Worm (Caenorhabditis elegans) whole organism, L1 larva: ENCODE results near the gene his-7.

Experiments used
- ceh-63 ChIP-seq: fragments of 200-800 bp; sonication (Bioruptor generic); optimal IDR thresholded peaks from 2 replicates; lab custom pipeline; 2018; ENCODE audit warnings: mild to moderate bottlenecking, missing genetic modification characterization, missing compliant biosample characterization
- ceh-88 ChIP-seq: fragments of 200-800 bp; sonication (Bioruptor generic); IDR thresholded peaks from 2 replicates; pipeline ENCODE4 v1.3.6; 2022; ENCODE audit warnings: missing genetic modification characterization, missing compliant biosample characterization
- dsc-1 ChIP-seq: sonication (generic microtip); optimal IDR thresholded peaks from 2 replicates; lab custom pipeline; 2016; ENCODE audit warnings: mild to moderate bottlenecking, missing genetic modification characterization, missing compliant biosample characterization
- efl-3 ChIP-seq: fragments of 200-800 bp; sonication (Bioruptor generic); optimal IDR thresholded peaks from 2 replicates; lab custom pipeline; 2018; ENCODE audit warnings: mild to moderate bottlenecking, missing genetic modification characterization, missing compliant biosample characterization
- elt-2 ChIP-seq: sonication (generic microtip); optimal IDR thresholded peaks from 2 replicates; lab custom pipeline; 2016; ENCODE audit warnings: missing genetic modification characterization, mild to moderate bottlenecking, inconsistent platforms, missing compliant biosample characterization, missing genetic modification reagents
- elt-3 ChIP-seq, 6 experiments: fragments of 150-350 bp in 1 of 6; sonication (generic microtip); optimal IDR thresholded peaks; 2 replicates each; lab custom pipeline; 2017 to 2018; ENCODE audit warnings: missing biosample characterization in 6 of 6, missing genetic modification characterization in 6 of 6, inconsistent platforms in 1 of 6
- ets-5 ChIP-seq: fragments of 200-800 bp; sonication (Bioruptor generic); IDR thresholded peaks from 2 replicates; pipeline ENCODE4 v1.3.6; 2022; ENCODE audit warnings: missing genetic modification characterization, missing compliant biosample characterization
- fkh-8 ChIP-seq: sonication (generic microtip); optimal IDR thresholded peaks from 2 replicates; lab custom pipeline; 2016; ENCODE audit warnings: mild to moderate bottlenecking, missing genetic modification characterization, missing compliant biosample characterization
- grh-1 ChIP-seq: fragments of 200-800 bp; sonication (Bioruptor generic); IDR thresholded peaks from 2 replicates; pipeline ENCODE4 v1.3.6; 2022; ENCODE audit warnings: missing genetic modification reagents, missing genetic modification characterization, missing compliant biosample characterization
- hpl-2 ChIP-seq: fragments of 150-350 bp; optimal IDR thresholded peaks from 2 replicates; lab custom pipeline; 2014; ENCODE audit warnings: missing biosample characterization, missing genetic modification reagents, missing genetic modification characterization
- isw-1 ChIP-seq: fragments of 200-800 bp; sonication (Bioruptor generic); IDR thresholded peaks from 2 replicates; pipeline ENCODE4 v1.3.6; 2022; ENCODE audit warnings: missing genetic modification characterization, missing compliant biosample characterization
- lin-14 ChIP-seq: fragments of 200-800 bp; sonication (Bioruptor generic); optimal IDR thresholded peaks from 2 replicates; lab custom pipeline; 2018; ENCODE audit warnings: mild to moderate bottlenecking, missing genetic modification characterization, moderate library complexity, missing compliant biosample characterization
- nhr-11 ChIP-seq: fragments of 150-350 bp; optimal IDR thresholded peaks from 2 replicates; lab custom pipeline; 2014; ENCODE audit warnings: missing biosample characterization, missing genetic modification characterization
- nhr-19 ChIP-seq: fragments of 200-800 bp; sonication (Bioruptor generic); conservative IDR thresholded peaks from 2 replicates; pipeline ENCODE4 v1.3.6; 2022; ENCODE audit warnings: missing genetic modification characterization, missing compliant biosample characterization
- nhr-20 ChIP-seq: sonication (generic microtip); optimal IDR thresholded peaks from 2 replicates; lab custom pipeline; 2016; ENCODE audit warnings: mild to moderate bottlenecking, missing genetic modification characterization, missing compliant biosample characterization
- nhr-47 ChIP-seq: sonication (generic microtip); optimal IDR thresholded peaks from 2 replicates; lab custom pipeline; 2016; ENCODE audit warnings: mild to moderate bottlenecking, missing genetic modification characterization, moderate library complexity, missing compliant biosample characterization
- nhr-71 ChIP-seq: sonication (generic microtip); optimal IDR thresholded peaks from 2 replicates; lab custom pipeline; 2016; ENCODE audit warnings: mild to moderate bottlenecking, missing genetic modification characterization, moderate library complexity, missing compliant biosample characterization
- nhr-84 ChIP-seq: sonication (generic microtip); optimal IDR thresholded peaks from 2 replicates; lab custom pipeline; 2017; ENCODE audit warnings: missing biosample characterization, missing genetic modification characterization
- nhr-85 ChIP-seq: sonication (generic microtip); peaks from one replicate; lab custom pipeline; 2016; ENCODE audit warnings: missing genetic modification characterization, inconsistent platforms, missing compliant biosample characterization
- nhr-90 ChIP-seq: sonication (generic microtip); optimal IDR thresholded peaks from 2 replicates; lab custom pipeline; 2016; ENCODE audit warnings: mild to moderate bottlenecking, missing genetic modification characterization, missing compliant biosample characterization; ENCODE audit not compliant: poor library complexity
- rnt-1 ChIP-seq: sonication (generic microtip); optimal IDR thresholded peaks from 2 replicates; lab custom pipeline; 2016; ENCODE audit warnings: mild to moderate bottlenecking, missing genetic modification characterization, moderate library complexity, missing compliant biosample characterization
- skn-1 ChIP-seq: fragments of 150-350 bp; optimal IDR thresholded peaks from 2 replicates; lab custom pipeline; 2014; ENCODE audit warnings: missing biosample characterization, missing genetic modification characterization
- snu-23 ChIP-seq: sonication (generic microtip); optimal IDR thresholded peaks from 2 replicates; lab custom pipeline; 2016; ENCODE audit warnings: missing genetic modification characterization, missing compliant biosample characterization
- sox-4 ChIP-seq: sonication (generic microtip); optimal IDR thresholded peaks from 2 replicates; lab custom pipeline; 2016; ENCODE audit warnings: missing genetic modification characterization, missing compliant biosample characterization
- sptf-1 ChIP-seq: fragments of 150-350 bp; optimal IDR thresholded peaks from 2 replicates; lab custom pipeline; 2014; ENCODE audit warnings: missing biosample characterization, missing genetic modification characterization
- swsn-7 ChIP-seq: sonication (generic microtip); optimal IDR thresholded peaks from 2 replicates; lab custom pipeline; 2016; ENCODE audit warnings: missing genetic modification characterization, missing compliant biosample characterization
- xbp-1 ChIP-seq: sonication (generic microtip); optimal IDR thresholded peaks from 2 replicates; lab custom pipeline; 2016; ENCODE audit warnings: missing genetic modification characterization, missing compliant biosample characterization
- ztf-11 ChIP-seq, 2 experiments: sonication (generic microtip); optimal IDR thresholded peaks; 2 replicates each; lab custom pipeline; 2016 to 2017; ENCODE audit warnings: missing genetic modification characterization in 2 of 2, missing biosample characterization in 1 of 2, missing compliant biosample characterization in 1 of 2
- ztf-4 ChIP-seq: fragments of 150-350 bp; optimal IDR thresholded peaks from 2 replicates; lab custom pipeline; 2014; ENCODE audit warnings: missing biosample characterization, missing genetic modification characterization

The his-7 gene

DNA sequence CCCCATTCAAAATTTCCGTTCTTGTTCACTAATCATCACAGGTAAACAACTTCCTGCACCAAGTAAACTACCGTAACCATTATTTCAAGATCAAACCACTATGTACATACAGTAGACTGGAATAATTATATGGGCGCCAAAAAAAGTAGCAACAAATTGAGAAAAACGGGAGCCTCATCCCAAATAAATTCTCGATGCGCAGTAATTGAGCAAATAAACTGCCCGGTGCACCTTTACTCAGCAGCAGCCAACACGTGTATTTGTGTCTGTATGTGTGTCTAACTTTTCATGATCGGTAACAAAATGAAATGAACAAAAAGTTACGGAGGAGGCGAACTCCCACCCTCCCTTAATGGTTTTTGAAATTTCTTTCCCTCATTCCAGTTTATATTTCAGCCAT lies 4.0 kb upstream of the his-7 start, which contains the start of gene otpl-5:
Gene otpl-5, plus strand, starts transcription at position 301 of the 400 bp plus-strand sequence.
- TF ChIP-seq nhr-11 (tag; lab: Kevin White, UChicago) (no peak), hpl-2 (GFP tag; lab: Kevin White, UChicago) (no peak), dsc-1 (tag; lab: Kevin White, UChicago) (no peak), sptf-1 (tag; lab: Kevin White, UChicago) (no peak), sox-4 (tag; lab: Kevin White, UChicago) (no peak), ceh-63 (no peak), swsn-7 (tag; lab: Kevin White, UChicago) (no peak), grh-1 (GFP tag; lab: Robert Waterston, UW) (no peak), ets-5 (GFP tag; lab: Robert Waterston, UW) (no peak), nhr-47 (tag; lab: Kevin White, UChicago) (no peak), skn-1 (tag; lab: Kevin White, UChicago) (no peak), efl-3 (GFP tag; lab: Kevin White, UChicago) (no peak), nhr-84 (tag; lab: Kevin White, UChicago) (no peak), ztf-4 (tag; lab: Kevin White, UChicago) (no peak)
- TF ChIP-seq, all 84 proteins: peak for 0

DNA sequence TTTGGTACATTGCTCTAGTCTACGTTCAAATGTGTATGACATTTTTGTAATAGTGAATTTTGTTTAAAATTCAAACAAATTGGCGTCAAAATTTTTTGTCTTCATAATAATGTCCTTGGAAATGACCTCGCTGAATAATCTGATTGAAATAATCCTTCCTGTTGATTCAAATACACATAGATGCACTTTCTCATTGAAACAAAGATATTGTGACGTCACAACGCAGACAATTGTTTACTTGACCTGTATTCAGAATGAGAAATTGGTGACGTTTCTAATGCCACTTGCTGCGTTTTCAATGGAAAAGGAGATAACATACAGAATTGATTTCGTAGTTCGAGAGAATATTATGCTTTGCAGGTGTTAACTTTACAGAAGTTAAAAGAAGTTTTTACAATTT lies 737 bp downstream of the his-7 start:
- TF ChIP-seq nhr-85: peak; percentile 87
- no peak for TF ChIP-seq xbp-1 (tag; lab: Kevin White, UChicago)

DNA sequence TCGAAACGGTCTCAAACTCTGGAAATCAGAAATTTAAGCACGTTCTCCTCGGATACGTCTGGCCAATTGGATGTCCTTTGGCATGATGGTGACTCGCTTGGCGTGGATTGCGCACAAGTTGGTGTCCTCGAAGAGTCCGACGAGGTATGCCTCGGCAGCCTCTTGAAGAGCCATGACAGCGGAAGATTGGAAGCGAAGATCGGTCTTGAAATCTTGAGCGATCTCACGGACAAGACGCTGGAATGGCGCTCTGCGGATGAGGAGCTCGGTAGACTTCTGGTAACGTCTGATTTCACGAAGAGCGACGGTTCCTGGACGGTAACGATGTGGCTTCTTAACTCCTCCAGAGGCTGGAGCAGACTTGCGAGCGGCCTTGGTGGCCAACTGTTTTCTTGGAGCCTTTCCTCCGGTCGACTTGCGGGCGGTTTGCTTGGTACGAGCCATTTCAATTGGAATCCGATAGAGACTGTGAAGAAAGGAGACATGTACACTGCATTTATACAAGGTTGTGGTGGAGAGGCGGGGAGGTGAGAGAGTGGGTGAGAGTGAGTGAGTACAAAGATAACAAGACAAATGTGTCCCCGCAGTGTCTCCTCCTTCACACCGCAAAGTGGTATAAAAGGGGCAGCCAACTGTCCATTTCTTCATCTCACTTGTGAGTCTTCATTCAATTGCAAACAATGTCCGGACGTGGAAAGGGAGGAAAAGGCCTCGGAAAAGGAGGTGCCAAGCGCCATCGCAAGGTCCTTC lies 1.5 kb downstream of the his-7 start, which contains the start of the genes his-6 and his-5:
Gene his-6, minus strand, starts transcription at position 444 of the 750 bp plus-strand sequence.
Gene his-5, plus strand, starts transcription at position 681 of the 750 bp plus-strand sequence.
- peak; percentile 23 for TF ChIP-seq rnt-1 (tag; lab: Kevin White, UChicago)
- TF ChIP-seq snu-23: peak; percentile 41
- peak; percentile 17 for TF ChIP-seq efl-3 (GFP tag; lab: Kevin White, UChicago)
- TF ChIP-seq grh-1 (GFP tag; lab: Robert Waterston, UW): peak; percentile 88
- TF ChIP-seq nhr-85: peak; percentile 76
- TF ChIP-seq swsn-7 (tag; lab: Kevin White, UChicago): peak; percentile 62
- TF ChIP-seq nhr-19 (GFP tag; lab: Robert Waterston, UW): peak; percentile 66
- peak; percentile 44 for TF ChIP-seq nhr-47 (tag; lab: Kevin White, UChicago)
- TF ChIP-seq ceh-88 (GFP tag; lab: Robert Waterston, UW): peak; percentile 8; the same call in 1 of the 2 replicates
- peak; percentile 30 for TF ChIP-seq nhr-90 (tag; lab: Kevin White, UChicago)
- TF ChIP-seq isw-1 (GFP tag; lab: Robert Waterston, UW): peak; percentile 24; the same call in 1 of the 2 replicates
- peak; percentile 50 for TF ChIP-seq nhr-71 (tag; lab: Kevin White, UChicago)
- TF ChIP-seq lin-14 (GFP tag; lab: Kevin White, UChicago): peak; percentile 80
- TF ChIP-seq ztf-11 (tag; optimal IDR thresholded peaks at IDR 0.05; lab: Kevin White, UChicago): peak in 1 of 2 experiments; percentile 60
- peak; percentile 43 for TF ChIP-seq nhr-20 (tag; lab: Kevin White, UChicago)

DNA sequence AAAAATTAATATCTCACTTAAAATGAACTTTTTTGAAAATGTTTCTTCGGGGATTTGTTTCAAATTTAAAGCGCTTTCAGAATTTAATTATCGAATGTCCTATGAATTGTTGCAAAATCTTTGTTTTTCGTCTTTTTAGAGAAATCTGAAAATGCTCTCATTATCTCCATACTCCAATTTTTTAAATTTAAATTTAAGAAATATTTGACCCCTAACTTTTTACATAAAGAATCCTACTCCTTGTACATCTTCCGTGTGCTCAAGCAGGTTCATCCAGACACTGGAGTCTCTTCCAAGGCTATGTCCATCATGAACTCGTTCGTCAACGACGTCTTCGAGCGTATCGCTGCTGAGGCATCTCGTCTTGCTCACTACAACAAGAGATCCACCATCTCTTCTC lies 3.0 kb downstream of the his-7 start, which contains the start of gene his-39:
Gene his-39, plus strand, starts transcription at position 301 of the 400 bp plus-strand sequence.
- TF ChIP-seq fkh-8 (tag; lab: Kevin White, UChicago) (no peak), ztf-4 (tag; lab: Kevin White, UChicago) (no peak), nhr-11 (tag; lab: Kevin White, UChicago) (no peak), elt-2 (tag; lab: Kevin White, UChicago) (no peak), snu-23 (no peak), elt-3 (tag; optimal IDR thresholded peaks at IDR 0.05; lab: Kevin White, UChicago) (no peak), isw-1 (GFP tag; lab: Robert Waterston, UW) (no peak)

DNA sequence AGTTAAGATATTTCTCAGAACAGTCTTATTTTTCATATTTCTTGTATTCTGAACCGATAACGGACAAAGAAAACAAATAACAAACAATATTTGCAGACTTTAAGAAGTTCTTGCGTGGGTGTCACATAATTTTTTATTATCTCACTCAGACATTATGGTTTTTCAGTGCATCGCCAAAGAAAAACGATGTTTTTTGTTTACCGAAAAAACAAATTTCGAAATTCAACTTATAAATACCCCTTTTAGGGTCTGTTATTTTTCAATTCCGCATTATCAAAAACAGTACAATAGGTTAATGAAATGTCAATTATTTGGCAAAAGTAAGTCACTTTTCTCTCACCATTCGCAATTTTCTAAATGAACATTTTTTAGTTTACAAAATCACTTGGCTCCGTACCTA lies 3.9 kb downstream of the his-7 start, which contains the start of gene otpl-4:
Gene otpl-4, plus strand, starts transcription at position 301 of the 400 bp plus-strand sequence.
- TF ChIP-seq hpl-2 (GFP tag; lab: Kevin White, UChicago): no peak
